Fruit fly (Drosophila melanogaster) whole organism, embryonic: Measurements from ENCODE around the gene Nepl12.

Experiments used
- B-H1 ChIP-seq: fragments of 200-800 bp; sonication (Bioruptor generic); IDR thresholded peaks from 3 replicates; pipeline ENCODE4 v1.3.6; 2022; ENCODE audit warnings: missing biosample characterization, missing genetic modification characterization
- B-H2 ChIP-seq: fragments of 200-800 bp; sonication (Bioruptor generic); optimal IDR thresholded peaks from 2 replicates; lab custom pipeline; 2018; ENCODE audit warnings: missing biosample characterization, mild to moderate bottlenecking, missing genetic modification characterization
- CG10462 ChIP-seq: fragments of 200-800 bp; sonication (Bioruptor generic); optimal IDR thresholded peaks from 2 replicates; lab custom pipeline; 2016; ENCODE audit warnings: missing biosample characterization, missing genetic modification characterization
- CG13296 ChIP-seq: fragments of 200-800 bp; sonication (Bioruptor generic); optimal IDR thresholded peaks from 3 replicates; lab custom pipeline; 2018; ENCODE audit warnings: missing biosample characterization, mild to moderate bottlenecking, missing genetic modification characterization
- CG16813 ChIP-seq: fragments of 200-800 bp; sonication (Bioruptor generic); IDR thresholded peaks from 3 replicates; pipeline ENCODE4 v1.3.6; 2022; ENCODE audit warnings: missing biosample characterization, missing genetic modification characterization; ENCODE audit not compliant: partially characterized antibody
- CG17385 ChIP-seq: fragments of 200-800 bp; sonication (Bioruptor generic); optimal IDR thresholded peaks from 3 replicates; lab custom pipeline; 2018; ENCODE audit warnings: missing biosample characterization, mild to moderate bottlenecking, missing genetic modification characterization
- CG17912 ChIP-seq: fragments of 200-800 bp; sonication (Bioruptor generic); optimal IDR thresholded peaks from 2 replicates; lab custom pipeline; 2018; ENCODE audit warnings: missing biosample characterization, mild to moderate bottlenecking, missing genetic modification characterization
- CG2875 ChIP-seq: fragments of 200-800 bp; sonication (Bioruptor generic); optimal IDR thresholded peaks from 2 replicates; lab custom pipeline; 2017; ENCODE audit warnings: missing biosample characterization, mild to moderate bottlenecking, missing genetic modification characterization, missing genetic modification reagents
- CG31365 ChIP-seq: fragments of 200-800 bp; sonication (Bioruptor generic); optimal IDR thresholded peaks from 2 replicates; lab custom pipeline; 2018; ENCODE audit warnings: missing biosample characterization, mild to moderate bottlenecking, missing genetic modification characterization
- CG3407 ChIP-seq: fragments of 200-800 bp; sonication (Bioruptor generic); optimal IDR thresholded peaks from 2 replicates; lab custom pipeline; 2018; ENCODE audit warnings: missing biosample characterization, mild to moderate bottlenecking, missing genetic modification characterization
- CG34376 ChIP-seq: fragments of 200-800 bp; sonication (Bioruptor generic); optimal IDR thresholded peaks from 2 replicates; lab custom pipeline; 2018; ENCODE audit warnings: missing biosample characterization, mild to moderate bottlenecking, missing genetic modification characterization
- CG34422 ChIP-seq: fragments of 200-800 bp; sonication (Bioruptor generic); IDR thresholded peaks from 3 replicates; pipeline ENCODE4 v1.3.6; 2022; ENCODE audit warnings: missing biosample characterization, missing genetic modification characterization
- CG6175 ChIP-seq: fragments of 200-800 bp; sonication (Bioruptor generic); IDR thresholded peaks from 3 replicates; pipeline ENCODE4 v1.3.6; 2022; ENCODE audit warnings: missing biosample characterization, missing genetic modification characterization
- CG7839 ChIP-seq: fragments of 200-800 bp; sonication (Bioruptor generic); optimal IDR thresholded peaks from 3 replicates; lab custom pipeline; 2018; ENCODE audit warnings: missing biosample characterization, mild to moderate bottlenecking, missing genetic modification characterization, moderate library complexity
- CG8089 ChIP-seq: fragments of 200-800 bp; sonication (Bioruptor generic); optimal IDR thresholded peaks from 3 replicates; lab custom pipeline; 2016; ENCODE audit warnings: missing biosample characterization, missing genetic modification characterization
- CG8359 ChIP-seq: fragments of 200-800 bp; sonication (Bioruptor generic); optimal IDR thresholded peaks from 2 replicates; lab custom pipeline; 2017; ENCODE audit warnings: missing biosample characterization, mild to moderate bottlenecking, missing genetic modification characterization, borderline replicate concordance
- CG9876 ChIP-seq: fragments of 200-800 bp; sonication (Bioruptor generic); optimal IDR thresholded peaks from 2 replicates; lab custom pipeline; 2016; ENCODE audit warnings: missing biosample characterization, missing genetic modification characterization
- ERR ChIP-seq: fragments of 200-800 bp; sonication (Bioruptor generic); optimal IDR thresholded peaks from 2 replicates; lab custom pipeline; 2016; ENCODE audit warnings: missing biosample characterization, missing genetic modification characterization
- HmgZ ChIP-seq: fragments of 200-800 bp; sonication (Bioruptor generic); optimal IDR thresholded peaks from 2 replicates; lab custom pipeline; 2018; ENCODE audit warnings: missing biosample characterization, mild to moderate bottlenecking, missing genetic modification characterization
- MBD-R2 ChIP-seq: fragments of 200-800 bp; sonication (Bioruptor generic); IDR thresholded peaks from 2 replicates; pipeline ENCODE4 v1.3.6; 2022; ENCODE audit warnings: missing biosample characterization, missing genetic modification characterization
- MESR4 ChIP-seq: fragments of 200-800 bp; sonication (Bioruptor generic); optimal IDR thresholded peaks from 2 replicates; lab custom pipeline; 2018; ENCODE audit warnings: missing biosample characterization, mild to moderate bottlenecking, missing genetic modification characterization, moderate library complexity
- Max ChIP-seq: fragments of 200-800 bp; sonication (Bioruptor generic); optimal IDR thresholded peaks from 2 replicates; lab custom pipeline; 2016; ENCODE audit warnings: missing biosample characterization, mild to moderate bottlenecking, missing genetic modification characterization
- Med ChIP-seq: fragments of 200-800 bp; sonication (Bioruptor generic); peaks from one replicate; lab custom pipeline; 2016; ENCODE audit warnings: missing biosample characterization, missing genetic modification characterization, mild to moderate bottlenecking, inconsistent platforms, moderate library complexity
- PHDP ChIP-seq: fragments of 200-800 bp; sonication (Bioruptor generic); optimal IDR thresholded peaks from 3 replicates; lab custom pipeline; 2018; ENCODE audit warnings: missing biosample characterization, mild to moderate bottlenecking, missing genetic modification characterization, moderate library complexity
- Usf ChIP-seq: fragments of 200-800 bp; sonication (Bioruptor generic); optimal IDR thresholded peaks from 2 replicates; lab custom pipeline; 2017; ENCODE audit warnings: missing genotype, missing biosample characterization, missing genetic modification characterization
- chn ChIP-seq: fragments of 200-800 bp; sonication (Bioruptor generic); optimal IDR thresholded peaks from 2 replicates; lab custom pipeline; 2016; ENCODE audit warnings: missing biosample characterization, missing genetic modification characterization
- dm ChIP-seq: fragments of 200-800 bp; sonication (Bioruptor generic); optimal IDR thresholded peaks from 3 replicates; lab custom pipeline; 2016; ENCODE audit warnings: missing biosample characterization, missing genetic modification characterization
- eve ChIP-seq, 2 experiments: fragments of >200 bp; optimal IDR thresholded peaks; 2 replicates each; lab custom pipeline; 2017; ENCODE audit warnings: missing biosample characterization in 2 of 2, missing genetic modification characterization in 2 of 2
- ftz-f1 ChIP-seq: fragments of 200-800 bp; sonication (Bioruptor generic); optimal IDR thresholded peaks from 2 replicates; lab custom pipeline; 2016; ENCODE audit warnings: missing biosample characterization, missing genetic modification characterization
- gfzf ChIP-seq: fragments of 200-800 bp; sonication (Bioruptor generic); optimal IDR thresholded peaks from 2 replicates; lab custom pipeline; 2016; ENCODE audit warnings: missing biosample characterization, mild to moderate bottlenecking, missing genetic modification characterization, moderate library complexity
- nau ChIP-seq: fragments of 200-800 bp; sonication (Bioruptor generic); optimal IDR thresholded peaks from 3 replicates; lab custom pipeline; 2017; ENCODE audit warnings: missing biosample characterization, mild to moderate bottlenecking, missing genetic modification characterization, missing genetic modification reagents
- nerfin-1 ChIP-seq: fragments of 200-800 bp; sonication (Bioruptor generic); optimal IDR thresholded peaks from 3 replicates; lab custom pipeline; 2019; ENCODE audit warnings: missing biosample characterization, mild to moderate bottlenecking, missing genetic modification characterization, moderate library complexity
- pb ChIP-seq: fragments of 200-800 bp; sonication (Bioruptor generic); optimal IDR thresholded peaks from 3 replicates; lab custom pipeline; 2016; ENCODE audit warnings: missing biosample characterization, missing genetic modification characterization
- pita ChIP-seq: fragments of 200-800 bp; sonication (Bioruptor generic); optimal IDR thresholded peaks from 2 replicates; lab custom pipeline; 2017; ENCODE audit warnings: missing biosample characterization, mild to moderate bottlenecking, missing genetic modification characterization
- pros ChIP-seq: fragments of 200-800 bp; sonication (Bioruptor generic); optimal IDR thresholded peaks from 3 replicates; lab custom pipeline; 2019; ENCODE audit warnings: missing biosample characterization, mild to moderate bottlenecking, missing genetic modification characterization, moderate library complexity
- pzg ChIP-seq: fragments of 200-800 bp; sonication (Bioruptor generic); optimal IDR thresholded peaks from 3 replicates; lab custom pipeline; 2018; ENCODE audit warnings: missing biosample characterization, mild to moderate bottlenecking, missing genetic modification characterization, moderate library complexity
- scrt ChIP-seq: fragments of 200-800 bp; sonication (Bioruptor generic); optimal IDR thresholded peaks from 2 replicates; lab custom pipeline; 2018; ENCODE audit warnings: missing biosample characterization, mild to moderate bottlenecking, missing genetic modification characterization, moderate library complexity
- sd ChIP-seq: fragments of 200-800 bp; sonication (Bioruptor generic); optimal IDR thresholded peaks from 3 replicates; lab custom pipeline; 2018; ENCODE audit warnings: missing biosample characterization, mild to moderate bottlenecking, missing genetic modification characterization, moderate library complexity
- sens ChIP-seq: fragments of 200-800 bp; sonication (Bioruptor generic); peaks from one replicate; lab custom pipeline; 2016; ENCODE audit warnings: missing biosample characterization, missing genetic modification characterization
- sug ChIP-seq: fragments of 200-800 bp; optimal IDR thresholded peaks from 2 replicates; lab custom pipeline; 2019; ENCODE audit warnings: missing biosample characterization, mild to moderate bottlenecking, missing genetic modification characterization, moderate library complexity
- wek ChIP-seq: fragments of 200-800 bp; sonication (Bioruptor generic); optimal IDR thresholded peaks from 3 replicates; lab custom pipeline; 2018; ENCODE audit warnings: missing biosample characterization, mild to moderate bottlenecking, missing genetic modification characterization, moderate library complexity
- wor ChIP-seq: fragments of 200-800 bp; sonication (Bioruptor generic); IDR thresholded peaks from 2 replicates; pipeline ENCODE4 v1.3.6; 2022; ENCODE audit warnings: missing biosample characterization, missing genetic modification characterization
- zf30C ChIP-seq: fragments of 200-800 bp; sonication (Bioruptor generic); optimal IDR thresholded peaks from 3 replicates; lab custom pipeline; 2018; ENCODE audit warnings: missing biosample characterization, mild to moderate bottlenecking, missing genetic modification characterization

Gene Nepl12

DNA sequence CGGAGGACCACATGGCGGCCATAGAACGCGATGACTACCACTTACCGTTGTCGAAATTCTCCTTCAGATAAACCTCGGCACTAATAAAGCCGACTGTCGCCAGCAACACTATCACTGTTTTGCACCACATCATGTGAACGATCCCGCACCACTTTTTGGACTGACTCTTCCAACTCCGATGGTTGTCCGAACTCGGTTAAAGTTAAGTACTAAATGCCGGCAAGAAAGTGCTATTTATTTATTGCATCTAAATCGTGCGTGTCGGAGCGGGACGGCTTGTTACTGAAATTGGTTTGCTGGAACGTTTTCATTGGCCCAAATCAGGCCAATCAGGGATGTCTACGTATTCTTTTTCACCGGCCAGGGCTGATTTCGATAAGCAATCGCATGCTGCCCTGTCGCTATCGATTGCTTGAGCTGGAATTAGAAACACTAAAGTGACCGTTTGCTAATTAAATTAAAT, 44.7 kb upstream of the Nepl12 start, which contains the start of gene Calr (continued):
- no peak for TF ChIP-seq wor (GFP tag; lab: Robert Waterston, UW)
- no peak for TF ChIP-seq CG9876
- no peak for TF ChIP-seq pita
- no peak for TF ChIP-seq Usf (GFP tag; lab: Kevin White, UChicago)
- TF ChIP-seq eve (GFP tag; optimal IDR thresholded peaks at IDR 0.05; lab: Kevin White, UChicago), result no peak
- no peak for TF ChIP-seq CG8089 (GFP tag; lab: Kevin White, UChicago)
- peak; percentile 44 for TF ChIP-seq ftz-f1 (GFP tag; lab: Kevin White, UChicago)
- peak; percentile 33 for TF ChIP-seq chn (GFP tag; lab: Kevin White, UChicago)

DNA sequence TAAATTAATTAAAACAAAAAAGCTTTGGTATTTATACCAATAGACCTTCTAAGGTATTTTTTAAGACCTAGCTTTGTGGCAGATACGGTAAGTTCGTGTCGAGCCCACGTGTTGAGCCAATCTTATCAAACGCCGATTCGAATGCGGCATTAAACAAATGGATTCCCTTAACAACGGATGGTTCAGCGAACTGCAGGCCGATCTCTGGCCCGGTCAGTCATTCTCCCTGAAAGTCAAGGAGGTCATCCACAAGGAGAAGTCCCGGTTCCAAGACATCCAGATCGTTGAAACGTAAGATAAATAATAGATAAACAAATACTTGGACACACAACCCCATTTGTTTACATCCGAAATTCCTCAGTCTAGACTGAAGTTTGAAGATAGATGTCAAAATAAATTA, 43.8 kb upstream of the Nepl12 start, which contains the start of gene SpdS:
SpdS (plus strand) TSS at position 78 of the 400 bp plus-strand sequence.
- TF ChIP-seq CG7839 (no peak), CG17912 (no peak), CG3407 (GFP tag; lab: Kevin White, UChicago) (no peak), Med (GFP tag; lab: Kevin White, UChicago) (peak; percentile 78), zf30C (no peak), MESR4 (GFP tag; lab: Kevin White, UChicago) (peak; percentile 26), CG34376 (peak; percentile 28), CG16813 (no peak), sens (GFP tag; lab: Kevin White, UChicago) (peak; percentile 62), pros (peak; percentile 15), pzg (GFP tag; lab: Kevin White, UChicago) (peak; percentile 35), wek (GFP tag; lab: Kevin White, UChicago) (peak; percentile 23), scrt (GFP tag; lab: Kevin White, UChicago) (peak; percentile 84), CG2875 (GFP tag; lab: Kevin White, UChicago) (no peak), gfzf (GFP tag; lab: Kevin White, UChicago) (peak; percentile 57), dm (GFP tag; lab: Kevin White, UChicago) (peak; percentile 78), nerfin-1 (tag; lab: Kevin White, UChicago) (peak; percentile 29), HmgZ (tag; lab: Kevin White, UChicago) (peak; percentile 21), PHDP (tag; lab: Kevin White, UChicago) (peak; percentile 22), CG9876 (no peak), CG10462 (GFP tag; lab: Kevin White, UChicago) (no peak), CG6175 (GFP tag; lab: Robert Waterston, UW) (no peak), sug (tag; lab: Kevin White, UChicago) (peak; percentile 10), CG8359 (GFP tag; lab: Kevin White, UChicago) (no peak), B-H1 (GFP tag; lab: Robert Waterston, UW) (no peak), ERR (GFP tag; lab: Kevin White, UChicago) (peak; percentile 79), nau (peak; percentile 18), sd (tag; lab: Kevin White, UChicago) (peak; percentile 81), CG34422 (GFP tag; lab: Robert Waterston, UW) (peak; percentile 72; the same call in 1 of the 3 replicates), MBD-R2 (GFP tag; lab: Robert Waterston, UW) (0 out of 2 replicates have a peak, but pooled peaks have one; percentile 18), B-H2 (GFP tag; lab: Kevin White, UChicago) (no peak), CG31365 (no peak), CG17385 (GFP tag; lab: Kevin White, UChicago) (peak; percentile 5), pb (GFP tag; lab: Kevin White, UChicago) (no peak), Max (GFP tag; lab: Kevin White, UChicago) (peak; percentile 83), CG13296 (peak; percentile 30)
